In genomic region chr3R:9344791-9345208, dm6 we compare ENCODE assay signal across 2 fruit fly cellular contexts.
TF ChIP-seq lines count a peak whose summit lies in the region.

No protein-coding gene starts in this region.

TF ChIP-seq in whole organism, embryonic, 481 proteins besides CTCF, POLR2A, EP300 and RAD21 (continued from another document and continues in another):
- peak; percentile 62 for TF ChIP-seq CoRest (tag; optimal IDR thresholded peaks at IDR 0.05; lab: Kevin White, UChicago)
- no peak for TF ChIP-seq prd (optimal IDR thresholded peaks at IDR 0.05; lab: Kevin White, UChicago)
- 0 out of 3 replicates have a peak, but pooled peaks have one; percentile 30 for TF ChIP-seq prd (GFP tag; IDR thresholded peaks at IDR 0.05; lab: Robert Waterston, UW)
- TF ChIP-seq CG2116 (GFP tag; optimal IDR thresholded peaks at IDR 0.05; lab: Kevin White, UChicago), result no peak
- no peak for TF ChIP-seq Hr39 (optimal IDR thresholded peaks at IDR 0.05; lab: Kevin White, UChicago)
- TF ChIP-seq cwo (GFP tag; optimal IDR thresholded peaks at IDR 0.05; lab: Kevin White, UChicago), result peak; percentile 38
- TF ChIP-seq Blimp-1 (GFP tag; optimal IDR thresholded peaks at IDR 0.05; lab: Kevin White, UChicago), result peak; percentile 61
- TF ChIP-seq CG2889 (GFP tag; IDR thresholded peaks at IDR 0.05; lab: Robert Waterston, UW), result 0 out of 3 replicates have a peak, but pooled peaks have one; percentile 31
- no peak for TF ChIP-seq jumu (GFP tag; optimal IDR thresholded peaks at IDR 0.05; lab: Kevin White, UChicago)
- peak; percentile 35 for TF ChIP-seq CG13775 (GFP tag; optimal IDR thresholded peaks at IDR 0.05; lab: Kevin White, UChicago)
- TF ChIP-seq usp (GFP tag; optimal IDR thresholded peaks at IDR 0.05; lab: Kevin White, UChicago), result no peak
- no peak for TF ChIP-seq CG10321 (GFP tag; IDR thresholded peaks at IDR 0.05; lab: Robert Waterston, UW)
- no peak for TF ChIP-seq Bdp1 (GFP tag; optimal IDR thresholded peaks at IDR 0.05; lab: Kevin White, UChicago)
- TF ChIP-seq CG16863 (GFP tag; optimal IDR thresholded peaks at IDR 0.05; lab: Kevin White, UChicago), result peak; percentile 45
- peak; percentile 26 for TF ChIP-seq tio (GFP tag; optimal IDR thresholded peaks at IDR 0.05; lab: Kevin White, UChicago)
- TF ChIP-seq wdn (GFP tag; IDR thresholded peaks at IDR 0.05; lab: Robert Waterston, UW), result no peak
- no peak for TF ChIP-seq bowl (GFP tag; IDR thresholded peaks at IDR 0.05; lab: Robert Waterston, UW)
- TF ChIP-seq CG1529 (GFP tag; optimal IDR thresholded peaks at IDR 0.05; lab: Kevin White, UChicago), result peak; percentile 10
- TF ChIP-seq dmrt11E (tag; optimal IDR thresholded peaks at IDR 0.05; lab: Kevin White, UChicago), result peak; percentile 22
- TF ChIP-seq CG12391 (tag; optimal IDR thresholded peaks at IDR 0.05; lab: Kevin White, UChicago), result peak; percentile 71
- TF ChIP-seq ewg (GFP tag; optimal IDR thresholded peaks at IDR 0.05; lab: Kevin White, UChicago), result peak; percentile 29
- TF ChIP-seq CG15514 (GFP tag; optimal IDR thresholded peaks at IDR 0.05; lab: Kevin White, UChicago), result no peak
- peak; percentile 12 for TF ChIP-seq CG17568 (GFP tag; optimal IDR thresholded peaks at IDR 0.05; lab: Kevin White, UChicago)
- TF ChIP-seq CG10267 (tag; optimal IDR thresholded peaks at IDR 0.05; lab: Kevin White, UChicago), result peak; percentile 45
- TF ChIP-seq CG9817 (tag; optimal IDR thresholded peaks at IDR 0.05; lab: Kevin White, UChicago), result peak; percentile 26
- no peak for TF ChIP-seq fd102C (GFP tag; optimal IDR thresholded peaks at IDR 0.05; lab: Kevin White, UChicago)
- peak; percentile 7 for TF ChIP-seq CG1233 (GFP tag; optimal IDR thresholded peaks at IDR 0.05; lab: Kevin White, UChicago)
- peak; percentile 54 for TF ChIP-seq Drgx (GFP tag; IDR thresholded peaks at IDR 0.05; lab: Robert Waterston, UW)
- no peak for TF ChIP-seq scrt (GFP tag; optimal IDR thresholded peaks at IDR 0.05; lab: Kevin White, UChicago)
- TF ChIP-seq Atf3 (GFP tag; optimal IDR thresholded peaks at IDR 0.05; lab: Kevin White, UChicago), result no peak
- no peak for TF ChIP-seq GATAe (GFP tag; conservative IDR thresholded peaks at IDR 0.05; lab: Robert Waterston, UW)
- no peak for TF ChIP-seq Nf-YA (GFP tag; IDR thresholded peaks at IDR 0.05; lab: Robert Waterston, UW)
- peak; percentile 27 for TF ChIP-seq CG18764 (GFP tag; optimal IDR thresholded peaks at IDR 0.05; lab: Kevin White, UChicago)
- peak; percentile 16 for TF ChIP-seq ATbp (GFP tag; optimal IDR thresholded peaks at IDR 0.05; lab: Kevin White, UChicago)
- TF ChIP-seq E2f2 (GFP tag; IDR thresholded peaks at IDR 0.05; lab: Robert Waterston, UW), result peak; percentile 17; the same call in 1 of the 2 replicates
- TF ChIP-seq CG4854 (GFP tag; optimal IDR thresholded peaks at IDR 0.05; lab: Kevin White, UChicago), result no peak
- 0 out of 2 replicates have a peak, but pooled peaks have one; percentile 8 for TF ChIP-seq H2.0 (GFP tag; IDR thresholded peaks at IDR 0.05; lab: Robert Waterston, UW)
- TF ChIP-seq CG7963 (GFP tag; IDR thresholded peaks at IDR 0.05; lab: Robert Waterston, UW; ENCODE audit: partially characterized antibody), result no peak
- TF ChIP-seq unpg (GFP tag; optimal IDR thresholded peaks at IDR 0.05; lab: Kevin White, UChicago), result peak; percentile 54
- peak; percentile 24 for TF ChIP-seq CG10209 (GFP tag; optimal IDR thresholded peaks at IDR 0.05; lab: Kevin White, UChicago)
- TF ChIP-seq CG4424 (GFP tag; optimal IDR thresholded peaks at IDR 0.05; lab: Kevin White, UChicago), result peak; percentile 43
- no peak for TF ChIP-seq CG4404 (GFP tag; IDR thresholded peaks at IDR 0.05; lab: Robert Waterston, UW)
- peak; percentile 1 for TF ChIP-seq kah (GFP tag; optimal IDR thresholded peaks at IDR 0.05; lab: Kevin White, UChicago)
- no peak for TF ChIP-seq H15 (GFP tag; IDR thresholded peaks at IDR 0.05; lab: Robert Waterston, UW)
- peak; percentile 20 for TF ChIP-seq org-1 (GFP tag; optimal IDR thresholded peaks at IDR 0.05; lab: Kevin White, UChicago)
- TF ChIP-seq Lhr (GFP tag; optimal IDR thresholded peaks at IDR 0.05; lab: Kevin White, UChicago), result no peak
- peak; percentile 7 for TF ChIP-seq nerfin-1 (tag; optimal IDR thresholded peaks at IDR 0.05; lab: Kevin White, UChicago)
- peak; percentile 22 for TF ChIP-seq Hmr (GFP tag; optimal IDR thresholded peaks at IDR 0.05; lab: Kevin White, UChicago)
- TF ChIP-seq gcm2 (GFP tag; optimal IDR thresholded peaks at IDR 0.05; lab: Kevin White, UChicago), result no peak
- TF ChIP-seq CG11504 (tag; optimal IDR thresholded peaks at IDR 0.05; lab: Kevin White, UChicago), result peak; percentile 73
- no peak for TF ChIP-seq cas (GFP tag; IDR thresholded peaks at IDR 0.05; lab: Robert Waterston, UW)
- TF ChIP-seq mld (GFP tag; IDR thresholded peaks at IDR 0.05; lab: Robert Waterston, UW; ENCODE audit: partially characterized antibody), result no peak
- TF ChIP-seq D (optimal IDR thresholded peaks at IDR 0.05; lab: Kevin White, UChicago), result no peak
- TF ChIP-seq D (GFP tag; optimal IDR thresholded peaks at IDR 0.05; lab: Kevin White, UChicago), result peak; percentile 50
- TF ChIP-seq pan (optimal IDR thresholded peaks at IDR 0.05; lab: Kevin White, UChicago), result no peak
- peak in 1 of 2 experiments; percentile 48 for TF ChIP-seq pan (GFP tag; optimal IDR thresholded peaks at IDR 0.05 in 1 of 2, IDR thresholded peaks at IDR 0.05 in 1 of 2)
- no peak for TF ChIP-seq CG15011 (GFP tag; optimal IDR thresholded peaks at IDR 0.05; lab: Kevin White, UChicago)
- peak; percentile 47; the same call in 1 of the 2 replicates for TF ChIP-seq Ptx1 (GFP tag; IDR thresholded peaks at IDR 0.05; lab: Robert Waterston, UW)
- TF ChIP-seq CG11696 (GFP tag; IDR thresholded peaks at IDR 0.05; lab: Robert Waterston, UW), result peak; percentile 93
- TF ChIP-seq odd (GFP tag; optimal IDR thresholded peaks at IDR 0.05; lab: Kevin White, UChicago), result peak; percentile 15
- peak; percentile 3 for TF ChIP-seq CG15073 (GFP tag; optimal IDR thresholded peaks at IDR 0.05; lab: Kevin White, UChicago)
- TF ChIP-seq lmd (GFP tag; IDR thresholded peaks at IDR 0.05; lab: Robert Waterston, UW), result peak; percentile 4; the same call in 1 of the 2 replicates
- TF ChIP-seq CG11247 (GFP tag; IDR thresholded peaks at IDR 0.05; lab: Robert Waterston, UW), result 0 out of 2 replicates have a peak, but pooled peaks have one; percentile 43
- TF ChIP-seq CG1603 (tag; optimal IDR thresholded peaks at IDR 0.05; lab: Kevin White, UChicago), result no peak
- 0 out of 2 replicates have a peak, but pooled peaks have one; percentile 22 for TF ChIP-seq Rfx (GFP tag; IDR thresholded peaks at IDR 0.05; lab: Robert Waterston, UW)

TF ChIP-seq in whole organism, prepupa, 60 proteins besides CTCF, POLR2A, EP300 and RAD21 (continued from another document):
- TF ChIP-seq Met (GFP tag; optimal IDR thresholded peaks at IDR 0.05; lab: Kevin White, UChicago), result peak; percentile 33
- TF ChIP-seq Blimp-1 (GFP tag; optimal IDR thresholded peaks at IDR 0.05; lab: Kevin White, UChicago), result no peak
- TF ChIP-seq dac (GFP tag; optimal IDR thresholded peaks at IDR 0.05; lab: Kevin White, UChicago), result no peak
- no peak for TF ChIP-seq CG8632 (GFP tag; optimal IDR thresholded peaks at IDR 0.05; lab: Kevin White, UChicago)
- TF ChIP-seq Sox14 (GFP tag; optimal IDR thresholded peaks at IDR 0.05; lab: Kevin White, UChicago), result no peak
- TF ChIP-seq svp (GFP tag; lab: Kevin White, UChicago), result peak; percentile 77
- peak; percentile 29 for TF ChIP-seq CG34406 (GFP tag; optimal IDR thresholded peaks at IDR 0.05; lab: Kevin White, UChicago)
- TF ChIP-seq OdsH (GFP tag; optimal IDR thresholded peaks at IDR 0.05; lab: Kevin White, UChicago), result peak; percentile 35
- TF ChIP-seq eg (GFP tag; IDR thresholded peaks at IDR 0.05; lab: Robert Waterston, UW), result peak; percentile 69
- no peak for TF ChIP-seq lz (GFP tag; optimal IDR thresholded peaks at IDR 0.05; lab: Kevin White, UChicago)
- no peak for TF ChIP-seq CG16779 (tag; optimal IDR thresholded peaks at IDR 0.05; lab: Kevin White, UChicago)
- TF ChIP-seq spab (GFP tag; optimal IDR thresholded peaks at IDR 0.05; lab: Kevin White, UChicago), result no peak
- peak; percentile 37 for TF ChIP-seq Smox (GFP tag; optimal IDR thresholded peaks at IDR 0.05; lab: Kevin White, UChicago)
- peak; percentile 52; the same call in 1 of the 3 replicates for TF ChIP-seq CG6163 (GFP tag; IDR thresholded peaks at IDR 0.05; lab: Robert Waterston, UW)
- no peak for TF ChIP-seq CG11762 (GFP tag; optimal IDR thresholded peaks at IDR 0.05; lab: Kevin White, UChicago; ENCODE audit: insufficient read depth)
- TF ChIP-seq Sox15 (GFP tag; optimal IDR thresholded peaks at IDR 0.05; lab: Kevin White, UChicago), result no peak
- TF ChIP-seq vri (GFP tag; optimal IDR thresholded peaks at IDR 0.05; lab: Kevin White, UChicago), result peak; percentile 1
- TF ChIP-seq salr (GFP tag; optimal IDR thresholded peaks at IDR 0.05; lab: Kevin White, UChicago), result peak in 1 of 2 experiments; percentile 39
- TF ChIP-seq CG10631 (GFP tag; optimal IDR thresholded peaks at IDR 0.05; lab: Kevin White, UChicago), result no peak
- peak; percentile 42 for TF ChIP-seq net (GFP tag; optimal IDR thresholded peaks at IDR 0.05; lab: Kevin White, UChicago)
- TF ChIP-seq Hr4 (GFP tag; optimal IDR thresholded peaks at IDR 0.05; lab: Kevin White, UChicago), result peak; percentile 57
- peak; percentile 25 for TF ChIP-seq acj6 (GFP tag; optimal IDR thresholded peaks at IDR 0.05; lab: Kevin White, UChicago)
- no peak for TF ChIP-seq fd59A (GFP tag; optimal IDR thresholded peaks at IDR 0.05; lab: Kevin White, UChicago)
- TF ChIP-seq topi (GFP tag; optimal IDR thresholded peaks at IDR 0.05; lab: Kevin White, UChicago), result peak; percentile 30
- no peak for TF ChIP-seq Eip93F (GFP tag; optimal IDR thresholded peaks at IDR 0.05; lab: Kevin White, UChicago)
- peak; percentile 85 for TF ChIP-seq Eip78C (GFP tag; lab: Kevin White, UChicago)
- no peak for TF ChIP-seq fd85E (GFP tag; optimal IDR thresholded peaks at IDR 0.05; lab: Kevin White, UChicago)
- TF ChIP-seq CG15336 (GFP tag; IDR thresholded peaks at IDR 0.05; lab: Robert Waterston, UW), result peak; percentile 78
- TF ChIP-seq ss (GFP tag; optimal IDR thresholded peaks at IDR 0.05; lab: Kevin White, UChicago), result no peak
- TF ChIP-seq CG8119 (GFP tag; IDR thresholded peaks at IDR 0.05; lab: Robert Waterston, UW), result no peak; the same call in 2 of the 3 replicates
- TF ChIP-seq fkh (GFP tag; optimal IDR thresholded peaks at IDR 0.05; lab: Kevin White, UChicago), result no peak
- TF ChIP-seq CG1621 (tag; optimal IDR thresholded peaks at IDR 0.05; lab: Kevin White, UChicago), result no peak
- no peak for TF ChIP-seq cyc (GFP tag; optimal IDR thresholded peaks at IDR 0.05; lab: Kevin White, UChicago)
- no peak for TF ChIP-seq Ets96B (tag; optimal IDR thresholded peaks at IDR 0.05; lab: Kevin White, UChicago)
- no peak for TF ChIP-seq CG6808 (GFP tag; optimal IDR thresholded peaks at IDR 0.05; lab: Kevin White, UChicago)
- 0 out of 2 replicates have a peak, but pooled peaks have one; percentile 34 for TF ChIP-seq Gug (GFP tag; IDR thresholded peaks at IDR 0.05; lab: Robert Waterston, UW)
- no peak for TF ChIP-seq CG10669 (GFP tag; optimal IDR thresholded peaks at IDR 0.05; lab: Kevin White, UChicago)
